Worm (Caenorhabditis elegans): ENCODE results near the gene immt-2.

DNA sequence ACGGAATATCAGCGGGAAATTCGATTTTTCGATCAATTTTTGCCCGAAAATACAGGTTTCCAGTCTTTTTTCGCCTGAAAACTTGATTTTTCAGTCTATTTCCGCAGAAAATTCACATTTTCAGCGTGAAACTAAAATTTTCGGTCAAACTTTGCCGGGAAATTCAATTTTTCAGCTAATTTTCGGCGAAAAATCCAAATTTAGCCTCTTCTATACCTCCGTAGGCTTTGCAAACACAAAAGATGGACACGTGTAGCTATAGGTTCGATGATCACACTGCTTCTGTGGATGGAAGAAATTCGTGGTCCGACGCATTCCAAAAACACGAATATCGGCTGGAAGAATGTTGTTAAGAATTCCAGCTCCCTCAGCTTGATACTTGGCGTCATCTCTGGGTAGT is 5.0 kb downstream of the immt-2 start:
- TF ChIP-seq cey-2 (tag; optimal IDR thresholded peaks at IDR 0.05; ENCODE audit: borderline replicate concordance, insufficient read depth) = no peak
- no peak for TF ChIP-seq ztf-7 (tag; optimal IDR thresholded peaks at IDR 0.05)
- no peak for TF ChIP-seq dpl-1 (GFP tag; optimal IDR thresholded peaks at IDR 0.05)
- TF ChIP-seq hlh-11 (tag; optimal IDR thresholded peaks at IDR 0.05) = no peak
- TF ChIP-seq nhr-25 (tag; optimal IDR thresholded peaks at IDR 0.05; ENCODE audit: borderline replicate concordance, insufficient read depth) = no peak
- TF ChIP-seq zfp-2 (tag; optimal IDR thresholded peaks at IDR 0.05) = no peak
- no peak for TF ChIP-seq nhr-77 (tag; optimal IDR thresholded peaks at IDR 0.05)
- TF ChIP-seq aha-1 (tag) = no peak
- TF ChIP-seq hif-1 (tag; optimal IDR thresholded peaks at IDR 0.05) = no peak
- no peak for TF ChIP-seq duxl-1 (tag; optimal IDR thresholded peaks at IDR 0.05; ENCODE audit: poor library complexity)
- TF ChIP-seq ama-1 (optimal IDR thresholded peaks at IDR 0.05) = no peak
- TF ChIP-seq nhr-28 (tag; optimal IDR thresholded peaks at IDR 0.05) = no peak

Data from whole organism, L4 larva.